Fruit fly (Drosophila melanogaster): ENCODE results near the gene kst.
A peak's percentile ranks its signal among the peaks of the same experiment; 100 is the strongest.

DNA sequence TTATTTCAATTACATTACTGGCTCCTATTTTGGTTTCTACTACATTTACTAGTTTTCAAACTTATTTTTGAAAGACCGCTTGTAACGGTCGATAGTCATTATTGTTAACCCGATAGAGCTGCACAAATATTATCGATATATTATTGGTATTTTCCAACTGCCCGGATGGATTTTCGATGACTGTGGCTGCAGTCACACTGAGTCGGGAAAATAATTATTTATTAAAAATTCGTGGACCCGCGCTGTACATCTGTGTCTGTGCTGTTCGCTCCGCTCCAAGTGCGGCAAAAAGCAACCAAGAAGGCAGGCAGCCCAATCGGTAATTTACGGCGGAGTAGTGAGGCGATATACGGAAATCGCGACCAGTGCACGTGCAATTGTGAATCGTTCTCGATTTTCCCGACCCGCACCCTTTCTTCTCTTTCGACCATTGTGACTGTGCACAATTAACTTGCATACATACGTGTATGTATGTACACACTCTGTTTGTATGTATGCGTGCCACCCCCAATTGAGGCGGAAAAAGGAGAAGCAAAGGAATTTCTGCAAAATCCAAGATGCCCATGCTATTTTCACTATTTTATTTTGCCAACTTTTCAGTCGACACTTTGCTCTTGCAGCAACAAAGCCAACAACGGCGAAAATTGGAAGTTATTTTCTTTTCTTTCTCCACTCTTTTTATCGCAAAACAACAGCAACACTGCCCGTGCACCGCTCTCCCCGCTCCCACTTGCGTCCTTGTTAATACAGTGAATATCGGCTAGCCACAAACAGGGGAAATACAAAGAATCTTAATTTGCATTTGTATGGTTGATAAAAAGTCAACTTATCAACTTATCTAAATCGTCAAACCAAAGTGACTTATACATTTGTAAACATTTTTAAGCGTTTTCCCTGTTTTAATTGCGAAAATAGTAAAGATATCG is 32.9 kb upstream of the kst start, which contains the start of gene ZnT63C:
- TF ChIP-seq CG5204 (GFP tag; optimal IDR thresholded peaks at IDR 0.05), result no peak
- peak; percentile 64 for TF ChIP-seq kay (GFP tag; ENCODE audit: borderline replicate concordance)
- TF ChIP-seq ovo (GFP tag; optimal IDR thresholded peaks at IDR 0.05), result no peak
- no peak for TF ChIP-seq toe (GFP tag; optimal IDR thresholded peaks at IDR 0.05)

Measured in whole organism, adult.